Worm (Caenorhabditis elegans) whole organism, early embryonic: ENCODE results near the gene tmd-2.

ENCODE experiments used
- F13C5.2 ChIP-seq: sonication (generic microtip); optimal IDR thresholded peaks from 2 replicates; lab custom pipeline; 2017; ENCODE audit warnings: mild to moderate bottlenecking, missing genetic modification characterization, inconsistent platforms, missing compliant biosample characterization
- ama-1 ChIP-seq: fragments of 150-350 bp; optimal IDR thresholded peaks from 2 replicates; lab custom pipeline; 2014
- flt-1 ChIP-seq: fragments of 200-800 bp; sonication (Bioruptor generic); IDR thresholded peaks from 2 replicates; pipeline ENCODE4 v1.3.6; 2022; ENCODE audit warnings: missing genetic modification characterization, missing compliant biosample characterization
- hmbx-1 ChIP-seq: sonication (generic microtip); optimal IDR thresholded peaks from 2 replicates; lab custom pipeline; 2016; ENCODE audit warnings: mild to moderate bottlenecking, missing genetic modification characterization, missing compliant biosample characterization
- sea-1 ChIP-seq: fragments of 200-800 bp; sonication (Bioruptor generic); conservative IDR thresholded peaks from 2 replicates; pipeline ENCODE4 v1.3.6; 2022; ENCODE audit warnings: missing genetic modification characterization, missing compliant biosample characterization
- tbx-11 ChIP-seq: fragments of 200-800 bp; sonication (Bioruptor generic); IDR thresholded peaks from 2 replicates; pipeline ENCODE4 v1.3.6; 2022; ENCODE audit warnings: missing genetic modification characterization, missing compliant biosample characterization
- tra-4 ChIP-seq: sonication (generic microtip); optimal IDR thresholded peaks from 2 replicates; lab custom pipeline; 2017; ENCODE audit warnings: missing genetic modification characterization, missing compliant biosample characterization

DNA sequence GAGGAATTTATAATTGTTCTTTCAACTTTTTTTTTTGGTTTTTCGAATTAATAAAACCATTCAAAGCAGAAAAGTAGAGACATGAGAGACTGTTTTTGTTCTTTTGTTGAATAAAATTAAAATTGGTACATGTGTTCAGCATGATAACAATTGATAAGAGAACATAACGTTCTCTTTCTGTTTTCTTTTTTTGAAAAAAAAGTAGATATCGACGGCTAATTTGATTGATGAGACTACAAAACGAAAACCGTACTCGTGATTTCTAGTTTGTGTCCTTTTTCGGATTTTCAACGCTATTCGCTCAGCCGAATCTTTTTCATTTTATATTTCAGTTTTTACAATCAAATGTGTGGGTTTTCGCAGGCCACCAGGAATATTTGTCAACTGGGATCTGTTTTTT is 11.0 kb downstream of the tmd-2 start, which contains the start of gene C08D8.1:
- TF ChIP-seq flt-1 (GFP tag; lab: Robert Waterston, UW) (no peak), hmbx-1 (tag; lab: Kevin White, UChicago) (no peak), sea-1 (GFP tag; lab: Robert Waterston, UW) (no peak), tra-4 (tag; lab: Kevin White, UChicago) (no peak), tbx-11 (GFP tag; lab: Robert Waterston, UW) (no peak), ama-1 (lab: Kevin White, UChicago) (no peak), F13C5.2 (tag; lab: Kevin White, UChicago) (no peak)
